Worm (Caenorhabditis elegans) whole organism, late embryonic: ENCODE results near the gene clec-4.

ENCODE experiments used
- C08G9.2 ChIP-seq: sonication (generic microtip); optimal IDR thresholded peaks from 2 replicates; lab custom pipeline; 2016; ENCODE audit warnings: mild to moderate bottlenecking, missing genetic modification characterization, moderate library complexity, missing compliant biosample characterization
- K02D7.2 ChIP-seq: sonication (generic microtip); optimal IDR thresholded peaks from 2 replicates; lab custom pipeline; 2017; ENCODE audit warnings: mild to moderate bottlenecking, missing genetic modification characterization, missing compliant biosample characterization
- K09A11.1 ChIP-seq: sonication (generic microtip); optimal IDR thresholded peaks from 2 replicates; lab custom pipeline; 2017; ENCODE audit warnings: antibody characterized with exemption, mild to moderate bottlenecking, missing genetic modification characterization, missing compliant biosample characterization; ENCODE audit not compliant: insufficient read depth
- T23F11.4 ChIP-seq: fragments of 200-800 bp; sonication (Bioruptor generic); optimal IDR thresholded peaks from 2 replicates; lab custom pipeline; 2018; ENCODE audit warnings: mild to moderate bottlenecking, missing genetic modification characterization, missing compliant biosample characterization
- Y22D7AL.16 ChIP-seq: sonication (generic microtip); optimal IDR thresholded peaks from 2 replicates; lab custom pipeline; 2016; ENCODE audit warnings: missing genetic modification characterization, missing compliant biosample characterization
- ama-1 ChIP-seq: fragments of 150-350 bp; optimal IDR thresholded peaks from 2 replicates; lab custom pipeline; 2014
- ceh-18 ChIP-seq: sonication (generic microtip); optimal IDR thresholded peaks from 2 replicates; lab custom pipeline; 2016; ENCODE audit warnings: missing genetic modification characterization, missing compliant biosample characterization
- ceh-22 ChIP-seq: sonication (generic microtip); optimal IDR thresholded peaks from 2 replicates; lab custom pipeline; 2017; ENCODE audit warnings: missing biosample characterization, missing genetic modification characterization
- ceh-24 ChIP-seq: sonication (generic microtip); optimal IDR thresholded peaks from 2 replicates; lab custom pipeline; 2016; ENCODE audit warnings: mild to moderate bottlenecking, missing genetic modification characterization, missing compliant biosample characterization
- ceh-30 ChIP-seq: fragments of 150-350 bp; optimal IDR thresholded peaks from 2 replicates; lab custom pipeline; 2014; ENCODE audit warnings: missing biosample characterization, missing genetic modification characterization
- ceh-31 ChIP-seq: sonication (generic microtip); optimal IDR thresholded peaks from 2 replicates; lab custom pipeline; 2016; ENCODE audit warnings: missing genetic modification characterization, missing compliant biosample characterization
- ceh-34 ChIP-seq: sonication (generic microtip); optimal IDR thresholded peaks from 2 replicates; lab custom pipeline; 2016; ENCODE audit warnings: mild to moderate bottlenecking, missing genetic modification characterization, missing compliant biosample characterization
- ceh-6 ChIP-seq: fragments of 200-800 bp; sonication (Bioruptor generic); optimal IDR thresholded peaks from 2 replicates; lab custom pipeline; 2018; ENCODE audit warnings: mild to moderate bottlenecking, missing genetic modification characterization, missing compliant biosample characterization
- ceh-9 ChIP-seq: sonication (generic microtip); optimal IDR thresholded peaks from 2 replicates; lab custom pipeline; 2016; ENCODE audit warnings: mild to moderate bottlenecking, missing genetic modification characterization, inconsistent platforms, missing compliant biosample characterization
- che-1 ChIP-seq: sonication (generic microtip); optimal IDR thresholded peaks from 2 replicates; lab custom pipeline; 2016; ENCODE audit warnings: mild to moderate bottlenecking, missing genetic modification characterization, missing compliant biosample characterization
- elt-2 ChIP-seq: sonication (generic microtip); optimal IDR thresholded peaks from 2 replicates; lab custom pipeline; 2016; ENCODE audit warnings: missing genetic modification reagents, missing genetic modification characterization, missing compliant biosample characterization
- elt-4 ChIP-seq: sonication (generic microtip); optimal IDR thresholded peaks from 2 replicates; lab custom pipeline; 2016; ENCODE audit warnings: missing genetic modification characterization, missing compliant biosample characterization
- eyg-1 ChIP-seq: sonication (generic microtip); optimal IDR thresholded peaks from 2 replicates; lab custom pipeline; 2016; ENCODE audit warnings: missing genotype, missing genetic modification characterization, missing compliant biosample characterization
- hlh-13 ChIP-seq: fragments of 200-800 bp; sonication (Bioruptor generic); optimal IDR thresholded peaks from 2 replicates; lab custom pipeline; 2018; ENCODE audit warnings: mild to moderate bottlenecking, missing genetic modification characterization, missing compliant biosample characterization
- hlh-15 ChIP-seq: sonication (generic microtip); optimal IDR thresholded peaks from 2 replicates; lab custom pipeline; 2016; ENCODE audit warnings: missing genetic modification characterization, missing compliant biosample characterization
- hlh-6 ChIP-seq: sonication (generic microtip); optimal IDR thresholded peaks from 2 replicates; lab custom pipeline; 2016; ENCODE audit warnings: missing genotype, missing genetic modification characterization, missing compliant biosample characterization
- lim-6 ChIP-seq: sonication (generic microtip); optimal IDR thresholded peaks from 2 replicates; lab custom pipeline; 2016; ENCODE audit warnings: missing genetic modification characterization, missing compliant biosample characterization
- lin-11 ChIP-seq: fragments of 200-800 bp; sonication (Bioruptor generic); optimal IDR thresholded peaks from 2 replicates; lab custom pipeline; 2018; ENCODE audit warnings: mild to moderate bottlenecking, missing genetic modification characterization, missing compliant biosample characterization
- madf-2 ChIP-seq: sonication (generic microtip); optimal IDR thresholded peaks from 2 replicates; lab custom pipeline; 2017; ENCODE audit warnings: missing genetic modification characterization, missing compliant biosample characterization
- mec-3 ChIP-seq: sonication (generic microtip); optimal IDR thresholded peaks from 2 replicates; lab custom pipeline; 2016; ENCODE audit warnings: borderline replicate concordance, missing genetic modification characterization, missing compliant biosample characterization
- nhr-11 ChIP-seq: fragments of 150-350 bp; optimal IDR thresholded peaks from 2 replicates; lab custom pipeline; 2014; ENCODE audit warnings: missing biosample characterization, missing genetic modification characterization
- nhr-232 ChIP-seq: sonication (generic microtip); optimal IDR thresholded peaks from 2 replicates; lab custom pipeline; 2016; ENCODE audit warnings: missing genetic modification characterization, missing compliant biosample characterization
- odd-2 ChIP-seq: sonication (generic microtip); optimal IDR thresholded peaks from 2 replicates; lab custom pipeline; 2017; ENCODE audit warnings: antibody characterized with exemption, mild to moderate bottlenecking, missing genetic modification characterization, missing compliant biosample characterization
- pha-4 ChIP-seq: fragments of 150-350 bp; optimal IDR thresholded peaks from 2 replicates; lab custom pipeline; 2018; ENCODE audit warnings: missing biosample characterization, missing genetic modification reagents, missing genetic modification characterization
- pqm-1 ChIP-seq: sonication (generic microtip); optimal IDR thresholded peaks from 2 replicates; lab custom pipeline; 2016; ENCODE audit warnings: missing genetic modification characterization, missing compliant biosample characterization
- pros-1 ChIP-seq: fragments of 150-350 bp; optimal IDR thresholded peaks from 2 replicates; lab custom pipeline; 2014; ENCODE audit warnings: missing biosample characterization, missing genetic modification reagents, missing genetic modification characterization
- tbx-7 ChIP-seq: sonication (generic microtip); optimal IDR thresholded peaks from 2 replicates; lab custom pipeline; 2016; ENCODE audit warnings: missing genotype, missing genetic modification characterization, missing compliant biosample characterization
- ttx-3 ChIP-seq: sonication (generic microtip); optimal IDR thresholded peaks from 2 replicates; lab custom pipeline; 2016; ENCODE audit warnings: missing genetic modification reagents, missing genetic modification characterization, missing compliant biosample characterization
- unc-3 ChIP-seq, 2 experiments: fragments of 200-800 bp in 1 of 2; sonication (Bioruptor generic) in 1 of 2; sonication (generic microtip) in 1 of 2; conservative IDR thresholded peaks in 1 of 2; optimal IDR thresholded peaks in 1 of 2; 2 replicates each; pipeline versions ENCODE4 v1.3.6 to Lab custom; 2016 to 2022; ENCODE audit warnings: missing compliant biosample characterization in 2 of 2, missing genetic modification characterization in 2 of 2, missing genetic modification reagents in 1 of 2
- unc-42 ChIP-seq: sonication (generic microtip); optimal IDR thresholded peaks from 2 replicates; lab custom pipeline; 2016; ENCODE audit warnings: missing genotype, missing genetic modification characterization, missing compliant biosample characterization
- unc-55 ChIP-seq: sonication (generic microtip); optimal IDR thresholded peaks from 2 replicates; lab custom pipeline; 2017; ENCODE audit warnings: missing biosample characterization, missing genetic modification reagents, missing genetic modification characterization
- unc-86 ChIP-seq: sonication (generic microtip); optimal IDR thresholded peaks from 2 replicates; lab custom pipeline; 2016; ENCODE audit warnings: missing genetic modification characterization, missing compliant biosample characterization
- zip-5 ChIP-seq: sonication (generic microtip); optimal IDR thresholded peaks from 2 replicates; lab custom pipeline; 2016; ENCODE audit warnings: missing genetic modification characterization, missing compliant biosample characterization
- ztf-16 ChIP-seq: sonication (generic microtip); optimal IDR thresholded peaks from 2 replicates; lab custom pipeline; 2017; ENCODE audit warnings: missing genetic modification characterization, missing compliant biosample characterization

The clec-4 gene

ce11 chrII:12617586-12617985 is 36.7 kb upstream of the clec-4 start, which contains the start of gene nspe-3:
Gene nspe-3 (plus strand): TSS chrII:12617886.
- TF ChIP-seq ceh-30 (tag; lab: Kevin White, UChicago) (no peak), hlh-15 (tag; lab: Kevin White, UChicago) (no peak), lim-6 (no peak), lin-11 (tag; lab: Kevin White, UChicago) (no peak), unc-42 (tag; lab: Kevin White, UChicago) (no peak), K02D7.2 (no peak), mec-3 (tag; lab: Kevin White, UChicago) (no peak), eyg-1 (tag; lab: Kevin White, UChicago) (no peak), pqm-1 (tag; lab: Kevin White, UChicago) (no peak), ttx-3 (tag; lab: Kevin White, UChicago) (no peak), madf-2 (tag; lab: Kevin White, UChicago) (no peak), odd-2 (tag; lab: Kevin White, UChicago) (no peak), ceh-22 (tag; lab: Kevin White, UChicago) (no peak), zip-5 (no peak), ceh-9 (tag; lab: Kevin White, UChicago) (no peak), C08G9.2 (tag; lab: Kevin White, UChicago) (no peak)

- TF ChIP-seq ztf-16 (tag; lab: Kevin White, UChicago) (no peak), unc-55 (GFP tag; lab: Kevin White, UChicago) (no peak), madf-2 (tag; lab: Kevin White, UChicago) (no peak), pha-4 (tag; lab: Kevin White, UChicago) (no peak), ama-1 (lab: Kevin White, UChicago) (no peak), hlh-15 (tag; lab: Kevin White, UChicago) (no peak), nhr-11 (tag; lab: Kevin White, UChicago) (no peak)
Observed at ce11 chrII:12616081-12616480, 35.2 kb upstream of the clec-4 start, which contains the start of gene nspe-6. Gene nspe-6 (minus strand): TSS chrII:12616181.

- TF ChIP-seq elt-2 (tag; lab: Kevin White, UChicago) = no peak
- no peak for TF ChIP-seq elt-4 (tag; lab: Kevin White, UChicago)
- no peak for TF ChIP-seq pqm-1 (tag; lab: Kevin White, UChicago)
- TF ChIP-seq unc-86 (tag; lab: Kevin White, UChicago) = no peak
- TF ChIP-seq ceh-18 (tag; lab: Kevin White, UChicago) = no peak
- no peak for TF ChIP-seq che-1
- TF ChIP-seq ceh-6 (GFP tag; lab: Kevin White, UChicago) = no peak
- TF ChIP-seq ceh-9 (tag; lab: Kevin White, UChicago) = no peak
- no peak for TF ChIP-seq T23F11.4 (GFP tag; lab: Kevin White, UChicago)
- TF ChIP-seq pros-1 (tag; lab: Kevin White, UChicago) = no peak
- TF ChIP-seq ceh-22 (tag; lab: Kevin White, UChicago) = no peak
- TF ChIP-seq lim-6 = no peak
- TF ChIP-seq hlh-13 = no peak
- no peak for TF ChIP-seq nhr-232 (tag; lab: Kevin White, UChicago)
- no peak for TF ChIP-seq K09A11.1
- TF ChIP-seq ceh-31 (tag; lab: Kevin White, UChicago) = no peak
- no peak for TF ChIP-seq pha-4 (tag; lab: Kevin White, UChicago)
Observed at ce11 chrII:12615413-12615812, 34.5 kb upstream of the clec-4 start.

ce11 chrII:12612218-12612617 is 31.3 kb upstream of the clec-4 start, which contains the start of gene nspe-4:
Gene nspe-4 (plus strand): TSS chrII:12612518.
- TF ChIP-seq ama-1 (lab: Kevin White, UChicago) (no peak), ztf-16 (tag; lab: Kevin White, UChicago) (no peak), ceh-34 (no peak), ceh-24 (tag; lab: Kevin White, UChicago) (no peak), hlh-6 (tag; lab: Kevin White, UChicago) (no peak), unc-3 (GFP tag; conservative IDR thresholded peaks at IDR 0.05; lab: Robert Waterston, UW) (no peak), unc-3 (tag; optimal IDR thresholded peaks at IDR 0.05; lab: Kevin White, UChicago) (no peak), tbx-7 (tag; lab: Kevin White, UChicago) (no peak), ceh-30 (tag; lab: Kevin White, UChicago) (no peak), Y22D7AL.16 (no peak)
